Worm (Caenorhabditis elegans) whole organism, late embryonic: ENCODE data around the gene F54E2.9.

Experiments
- ama-1 ChIP-seq: fragments of 150-350 bp; optimal IDR thresholded peaks from 2 replicates; lab custom pipeline; 2014
- pag-3 ChIP-seq: sonication (generic microtip); optimal IDR thresholded peaks from 2 replicates; lab custom pipeline; 2016; ENCODE audit warnings: missing compliant biosample characterization, missing genetic modification characterization, borderline replicate concordance
- pros-1 ChIP-seq: fragments of 150-350 bp; optimal IDR thresholded peaks from 2 replicates; lab custom pipeline; 2014; ENCODE audit warnings: missing biosample characterization, missing genetic modification reagents, missing genetic modification characterization
- tbx-7 ChIP-seq: sonication (generic microtip); optimal IDR thresholded peaks from 2 replicates; lab custom pipeline; 2016; ENCODE audit warnings: missing genotype, missing genetic modification characterization, missing compliant biosample characterization
- unc-55 ChIP-seq: sonication (generic microtip); optimal IDR thresholded peaks from 2 replicates; lab custom pipeline; 2017; ENCODE audit warnings: missing biosample characterization, missing genetic modification reagents, missing genetic modification characterization
- zip-5 ChIP-seq: sonication (generic microtip); optimal IDR thresholded peaks from 2 replicates; lab custom pipeline; 2016; ENCODE audit warnings: missing genetic modification characterization, missing compliant biosample characterization

DNA sequence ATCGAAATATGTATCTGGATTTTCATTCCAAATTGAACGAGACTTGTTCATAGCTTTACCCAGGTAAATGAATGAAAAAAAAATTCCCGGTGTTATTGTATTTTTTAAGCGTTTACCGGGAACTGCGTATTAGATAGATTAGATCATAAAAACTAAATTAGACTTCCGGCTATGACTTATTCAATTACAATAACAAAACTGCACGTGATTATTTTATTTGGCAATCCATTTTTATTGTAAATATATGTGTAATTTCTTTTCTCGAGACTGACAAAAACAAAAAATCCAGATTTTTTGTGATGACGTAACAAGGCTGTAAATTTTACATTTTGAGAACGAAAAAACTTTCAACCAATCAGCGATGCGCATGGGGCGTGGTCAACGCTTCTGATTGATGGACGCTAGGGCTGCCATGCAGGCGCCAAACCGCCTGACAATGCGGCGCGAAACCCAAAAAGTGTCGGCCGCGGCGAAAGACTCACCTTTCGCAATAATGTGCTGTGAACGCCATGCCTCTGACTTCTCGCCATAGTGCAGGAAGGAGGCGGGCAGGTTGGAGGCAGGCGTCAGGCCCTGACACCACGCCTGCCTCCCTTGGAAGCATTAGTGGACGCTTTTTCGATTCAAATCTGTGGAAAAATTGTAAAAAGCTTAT, 8.0 kb upstream of the F54E2.9 start, which contains the start of gene srh-36:
- TF ChIP-seq tbx-7 = no peak
- TF ChIP-seq ama-1 (lab: Kevin White, UChicago) = no peak
- TF ChIP-seq unc-55 (GFP tag; lab: Kevin White, UChicago) = no peak
- no peak for TF ChIP-seq pros-1 (tag; lab: Kevin White, UChicago)
- no peak for TF ChIP-seq pag-3 (tag; lab: Kevin White, UChicago)
- no peak for TF ChIP-seq zip-5
